Fruit fly (Drosophila melanogaster) whole organism, adult: Measurements from ENCODE around the gene Elovl7.
A peak's percentile ranks its signal among the peaks of the same experiment; 100 is the strongest.

Source experiments
- CG11617 ChIP-seq: fragments of 200-800 bp; sonication (Bioruptor generic); optimal IDR thresholded peaks from 2 replicates; lab custom pipeline; 2017; ENCODE audit warnings: mild to moderate bottlenecking, missing biosample characterization, missing genetic modification reagents, missing genetic modification characterization
- CG12768 ChIP-seq: fragments of 200-800 bp; sonication (Bioruptor generic); optimal IDR thresholded peaks from 2 replicates; lab custom pipeline; 2017; ENCODE audit warnings: missing biosample characterization, missing genetic modification characterization, mild to moderate bottlenecking, moderate library complexity, missing genetic modification reagents
- CG14711 ChIP-seq: fragments of 200-800 bp; sonication (Bioruptor generic); optimal IDR thresholded peaks from 2 replicates; lab custom pipeline; 2018; ENCODE audit warnings: missing biosample characterization, mild to moderate bottlenecking, missing genetic modification characterization, moderate library complexity
- CG1620 ChIP-seq: fragments of 200-800 bp; sonication (Bioruptor generic); optimal IDR thresholded peaks from 2 replicates; lab custom pipeline; 2016; ENCODE audit warnings: missing biosample characterization, missing genetic modification characterization
- CG33017 ChIP-seq: fragments of 200-800 bp; sonication (Bioruptor generic); optimal IDR thresholded peaks from 2 replicates; lab custom pipeline; 2018; ENCODE audit warnings: missing biosample characterization, mild to moderate bottlenecking, missing genetic modification characterization, moderate library complexity
- CG5204 ChIP-seq: fragments of 200-800 bp; sonication (Bioruptor generic); optimal IDR thresholded peaks from 2 replicates; lab custom pipeline; 2016; ENCODE audit warnings: missing biosample characterization, missing genetic modification characterization
- CG7045 ChIP-seq: fragments of 200-800 bp; sonication (Bioruptor generic); optimal IDR thresholded peaks from 2 replicates; lab custom pipeline; 2017; ENCODE audit warnings: missing biosample characterization, mild to moderate bottlenecking, missing genetic modification characterization
- CG7101 ChIP-seq: fragments of 200-800 bp; sonication (Bioruptor generic); optimal IDR thresholded peaks from 2 replicates; lab custom pipeline; 2018; ENCODE audit warnings: missing biosample characterization, mild to moderate bottlenecking, missing genetic modification characterization, moderate library complexity
- Clk ChIP-seq: fragments of 200-800 bp; sonication (Bioruptor generic); optimal IDR thresholded peaks from 2 replicates; lab custom pipeline; 2017; ENCODE audit warnings: missing biosample characterization, missing genetic modification characterization
- Crg-1 ChIP-seq: fragments of 200-800 bp; sonication (Bioruptor generic); optimal IDR thresholded peaks from 2 replicates; lab custom pipeline; 2016; ENCODE audit warnings: missing biosample characterization, missing genetic modification characterization
- Hr96 ChIP-seq: fragments of 200-800 bp; sonication (Bioruptor generic); optimal IDR thresholded peaks from 2 replicates; lab custom pipeline; 2016; ENCODE audit warnings: missing biosample characterization, missing genetic modification characterization
- Mnt ChIP-seq: fragments of 200-800 bp; sonication (Bioruptor generic); optimal IDR thresholded peaks from 2 replicates; lab custom pipeline; 2016; ENCODE audit warnings: missing biosample characterization, mild to moderate bottlenecking, missing genetic modification characterization
- bab1 ChIP-seq: fragments of 200-800 bp; sonication (Bioruptor generic); optimal IDR thresholded peaks from 3 replicates; lab custom pipeline; 2019; ENCODE audit warnings: missing biosample characterization, mild to moderate bottlenecking, missing genetic modification characterization, moderate library complexity
- cic ChIP-seq: fragments of 200-800 bp; sonication (Bioruptor generic); optimal IDR thresholded peaks from 2 replicates; lab custom pipeline; 2017; ENCODE audit warnings: missing biosample characterization, mild to moderate bottlenecking, missing genetic modification characterization, moderate library complexity
- cnc ChIP-seq, 2 experiments: fragments of >200 bp; optimal IDR thresholded peaks; 2 replicates each; lab custom pipeline; 2017
- kay ChIP-seq: fragments of 200-800 bp; sonication (Bioruptor generic); peaks from one replicate; lab custom pipeline; 2016; ENCODE audit warnings: missing biosample characterization, missing genetic modification characterization, borderline replicate concordance
- ovo ChIP-seq: fragments of 200-800 bp; sonication (Bioruptor generic); optimal IDR thresholded peaks from 2 replicates; lab custom pipeline; 2016; ENCODE audit warnings: missing biosample characterization, missing genetic modification characterization
- pad ChIP-seq: fragments of 200-800 bp; sonication (Bioruptor generic); optimal IDR thresholded peaks from 3 replicates; lab custom pipeline; 2017; ENCODE audit warnings: missing biosample characterization, missing genetic modification characterization, mild to moderate bottlenecking, moderate library complexity, missing genetic modification reagents
- tj ChIP-seq: fragments of 200-800 bp; sonication (Bioruptor generic); optimal IDR thresholded peaks from 3 replicates; lab custom pipeline; 2017; ENCODE audit warnings: missing biosample characterization, mild to moderate bottlenecking, missing genetic modification characterization, moderate library complexity
- toe ChIP-seq: fragments of 200-800 bp; sonication (Bioruptor generic); optimal IDR thresholded peaks from 2 replicates; lab custom pipeline; 2016; ENCODE audit warnings: missing biosample characterization, missing genetic modification characterization

Gene Elovl7

DNA sequence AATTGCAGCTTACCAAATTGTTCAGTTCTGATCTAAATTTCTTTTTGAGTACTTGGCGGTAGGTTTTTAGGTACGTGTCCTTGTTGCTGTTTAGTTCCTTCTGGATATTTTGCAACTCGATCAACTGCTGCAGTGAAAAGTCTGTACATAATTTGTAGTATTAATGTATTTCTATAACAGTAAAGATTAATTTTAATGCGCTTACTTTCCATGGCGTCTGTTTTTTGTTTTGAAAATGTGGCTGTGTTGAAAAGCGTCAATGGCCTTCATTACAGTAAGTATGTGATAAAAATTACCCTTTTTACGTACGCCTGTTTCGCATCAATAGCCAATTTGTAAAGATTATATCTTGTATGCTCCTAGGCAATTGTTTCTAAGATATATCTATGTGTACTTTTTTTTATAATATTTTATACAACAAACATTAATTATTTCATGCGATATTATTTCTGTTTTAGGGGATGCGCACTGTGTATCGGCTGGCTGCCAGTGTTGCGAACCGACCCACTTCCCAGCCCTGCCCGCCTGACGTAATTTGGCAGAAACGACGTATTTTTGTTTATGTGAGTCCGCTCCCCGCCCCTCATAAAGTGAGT lies 5.5 kb upstream of the Elovl7 start, which contains the start of the genes Kmn2 and CG2698:
Kmn2 (minus strand) TSS at position 236 of the 596 bp plus-strand sequence.
CG2698 (plus strand) TSS at position 489 of the 596 bp plus-strand sequence.
- peak; percentile 98 for TF ChIP-seq CG12768 (GFP tag; lab: Kevin White, UChicago)
- TF ChIP-seq tj (GFP tag; lab: Kevin White, UChicago) = peak; percentile 74
- peak; percentile 90 for TF ChIP-seq pad (GFP tag; lab: Kevin White, UChicago)
- peak; percentile 97 for TF ChIP-seq CG7101 (tag; lab: Kevin White, UChicago)
- TF ChIP-seq cic (GFP tag; lab: Kevin White, UChicago) = peak; percentile 82
- TF ChIP-seq ovo (GFP tag; lab: Kevin White, UChicago) = peak; percentile 93
- TF ChIP-seq CG14711 (tag; lab: Kevin White, UChicago) = peak; percentile 90
- peak; percentile 91 for TF ChIP-seq kay (GFP tag; lab: Kevin White, UChicago)
- TF ChIP-seq Hr96 = no peak
- TF ChIP-seq CG7045 (GFP tag; lab: Kevin White, UChicago) = peak; percentile 96
- peak; percentile 90 for TF ChIP-seq bab1 (GFP tag; lab: Kevin White, UChicago)
- TF ChIP-seq cnc (optimal IDR thresholded peaks at IDR 0.05; lab: Kevin White, UChicago) = no peak
- TF ChIP-seq toe = peak; percentile 88
- peak; percentile 88 for TF ChIP-seq Mnt (GFP tag; lab: Kevin White, UChicago)
- TF ChIP-seq Clk (GFP tag; lab: Kevin White, UChicago) = peak; percentile 80
- TF ChIP-seq CG11617 (GFP tag; lab: Kevin White, UChicago) = peak; percentile 94
- peak; percentile 93 for TF ChIP-seq CG1620 (GFP tag; lab: Kevin White, UChicago)
- peak; percentile 97 for TF ChIP-seq Crg-1
- TF ChIP-seq CG33017 = peak; percentile 95
- peak; percentile 92 for TF ChIP-seq CG5204 (GFP tag; lab: Kevin White, UChicago)

DNA sequence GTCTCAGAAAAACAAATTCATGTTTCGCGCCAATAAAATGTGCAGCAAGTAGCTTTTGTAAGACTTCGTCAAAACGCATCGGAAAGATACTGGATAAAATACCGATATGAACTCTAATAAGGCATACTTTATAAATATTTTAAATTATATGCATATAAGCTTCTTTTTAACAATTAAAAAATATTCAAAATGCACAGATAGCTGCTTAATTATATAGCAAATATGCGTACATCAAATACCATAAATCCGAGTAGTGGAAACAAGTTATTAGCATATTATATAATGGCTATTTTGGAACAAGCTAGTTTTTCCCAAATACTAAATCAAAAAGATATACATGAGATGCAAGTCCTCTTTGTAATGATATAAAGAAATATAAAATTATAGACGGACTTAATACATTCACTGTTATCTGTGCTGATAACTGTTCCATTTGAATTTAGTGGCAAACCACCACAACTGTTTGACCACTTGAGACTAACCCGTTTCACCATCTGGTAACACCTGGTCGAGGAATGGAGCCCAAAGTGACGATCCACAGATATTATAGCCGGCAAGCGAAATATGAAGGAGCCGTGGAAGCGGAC lies 4.0 kb upstream of the Elovl7 start, which contains the start of gene PIG-H:
PIG-H (plus strand) TSS at position 303 of the 587 bp plus-strand sequence.
- peak; percentile 8 for TF ChIP-seq toe
- no peak for TF ChIP-seq CG7101 (tag; lab: Kevin White, UChicago)
- peak; percentile 22 for TF ChIP-seq kay (GFP tag; lab: Kevin White, UChicago)
- no peak for TF ChIP-seq Mnt (GFP tag; lab: Kevin White, UChicago)
- TF ChIP-seq CG14711 (tag; lab: Kevin White, UChicago) = peak; percentile 23
- TF ChIP-seq CG1620 (GFP tag; lab: Kevin White, UChicago) = no peak
- no peak for TF ChIP-seq CG7045 (GFP tag; lab: Kevin White, UChicago)
- TF ChIP-seq tj (GFP tag; lab: Kevin White, UChicago) = no peak
- TF ChIP-seq CG12768 (GFP tag; lab: Kevin White, UChicago) = peak; percentile 5
- TF ChIP-seq CG5204 (GFP tag; lab: Kevin White, UChicago) = peak; percentile 11
- TF ChIP-seq Clk (GFP tag; lab: Kevin White, UChicago) = no peak
- no peak for TF ChIP-seq ovo (GFP tag; lab: Kevin White, UChicago)
- TF ChIP-seq cic (GFP tag; lab: Kevin White, UChicago) = no peak

- TF ChIP-seq pad (GFP tag; lab: Kevin White, UChicago) = no peak
- TF ChIP-seq Hr96 = no peak
- TF ChIP-seq Clk (GFP tag; lab: Kevin White, UChicago) = no peak
- TF ChIP-seq CG33017 = no peak
- TF ChIP-seq bab1 (GFP tag; lab: Kevin White, UChicago) = no peak
- no peak for TF ChIP-seq cnc (optimal IDR thresholded peaks at IDR 0.05; lab: Kevin White, UChicago)
- TF ChIP-seq cic (GFP tag; lab: Kevin White, UChicago) = no peak
- no peak for TF ChIP-seq CG1620 (GFP tag; lab: Kevin White, UChicago)
- TF ChIP-seq kay (GFP tag; lab: Kevin White, UChicago) = no peak
- no peak for TF ChIP-seq CG14711 (tag; lab: Kevin White, UChicago)
- no peak for TF ChIP-seq CG7101 (tag; lab: Kevin White, UChicago)
- no peak for TF ChIP-seq CG12768 (GFP tag; lab: Kevin White, UChicago)
- no peak for TF ChIP-seq CG11617 (GFP tag; lab: Kevin White, UChicago)
- TF ChIP-seq tj (GFP tag; lab: Kevin White, UChicago) = no peak
- TF ChIP-seq CG5204 (GFP tag; lab: Kevin White, UChicago) = no peak
Measured at dm6 chr3R:7998778-7999177, 3.1 kb upstream of the Elovl7 start.

DNA sequence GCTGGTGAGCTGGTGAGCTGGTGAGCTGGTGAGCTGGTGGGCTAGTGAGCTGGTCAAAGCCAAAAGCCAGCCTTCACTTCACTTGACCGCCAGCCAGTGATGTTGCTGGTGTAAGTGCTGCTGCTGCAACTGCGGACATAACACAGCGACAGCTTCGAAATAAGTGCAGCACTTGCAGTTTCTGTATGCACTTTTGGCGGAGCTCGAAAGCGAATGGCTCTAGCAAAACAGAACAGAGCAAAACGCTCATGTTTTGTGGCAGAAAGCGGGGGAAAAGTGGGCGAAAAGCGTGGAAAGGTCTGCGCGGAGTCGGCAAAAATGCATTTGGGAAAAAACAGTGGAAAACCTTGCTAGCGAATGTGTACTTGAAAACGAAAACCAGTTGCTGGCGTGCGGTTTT lies 1.0 kb downstream of the Elovl7 start:
- TF ChIP-seq pad (GFP tag; lab: Kevin White, UChicago) (no peak), tj (GFP tag; lab: Kevin White, UChicago) (peak; percentile 97)

- TF ChIP-seq pad (GFP tag; lab: Kevin White, UChicago) (no peak), CG12768 (GFP tag; lab: Kevin White, UChicago) (peak; percentile 13)
Measured at dm6 chr3R:7993506-7993905, 2.1 kb downstream of the Elovl7 start.

DNA sequence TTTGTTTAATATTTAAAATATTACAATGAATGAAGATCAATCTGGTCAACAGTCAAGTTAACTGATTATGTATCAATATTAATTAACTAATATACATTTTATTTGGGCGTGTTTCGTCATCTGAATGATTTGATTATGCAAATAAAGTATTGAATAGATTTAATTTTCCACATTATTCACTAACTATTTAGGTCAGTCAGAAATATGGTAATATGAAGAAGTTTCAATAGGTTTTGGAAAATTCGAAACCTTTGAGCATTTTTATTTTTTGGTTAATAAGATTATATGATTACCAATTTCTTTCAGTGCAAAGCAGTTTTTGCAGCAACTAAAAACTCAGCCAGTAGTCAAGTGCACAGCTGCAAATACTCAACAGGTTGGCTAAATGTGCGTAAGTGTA lies 3.6 kb downstream of the Elovl7 start:
- no peak for TF ChIP-seq CG33017
- no peak for TF ChIP-seq CG12768 (GFP tag; lab: Kevin White, UChicago)
- TF ChIP-seq CG7101 (tag; lab: Kevin White, UChicago) = no peak
- TF ChIP-seq CG1620 (GFP tag; lab: Kevin White, UChicago) = no peak
- TF ChIP-seq pad (GFP tag; lab: Kevin White, UChicago) = no peak
- no peak for TF ChIP-seq cnc (optimal IDR thresholded peaks at IDR 0.05; lab: Kevin White, UChicago)
- TF ChIP-seq Mnt (GFP tag; lab: Kevin White, UChicago) = no peak
- TF ChIP-seq CG11617 (GFP tag; lab: Kevin White, UChicago) = no peak
- no peak for TF ChIP-seq cic (GFP tag; lab: Kevin White, UChicago)
- TF ChIP-seq Crg-1 = no peak
- no peak for TF ChIP-seq ovo (GFP tag; lab: Kevin White, UChicago)
